Fruit fly (Drosophila melanogaster): ENCODE data around the gene CG34323.

The CG34323 gene

DNA sequence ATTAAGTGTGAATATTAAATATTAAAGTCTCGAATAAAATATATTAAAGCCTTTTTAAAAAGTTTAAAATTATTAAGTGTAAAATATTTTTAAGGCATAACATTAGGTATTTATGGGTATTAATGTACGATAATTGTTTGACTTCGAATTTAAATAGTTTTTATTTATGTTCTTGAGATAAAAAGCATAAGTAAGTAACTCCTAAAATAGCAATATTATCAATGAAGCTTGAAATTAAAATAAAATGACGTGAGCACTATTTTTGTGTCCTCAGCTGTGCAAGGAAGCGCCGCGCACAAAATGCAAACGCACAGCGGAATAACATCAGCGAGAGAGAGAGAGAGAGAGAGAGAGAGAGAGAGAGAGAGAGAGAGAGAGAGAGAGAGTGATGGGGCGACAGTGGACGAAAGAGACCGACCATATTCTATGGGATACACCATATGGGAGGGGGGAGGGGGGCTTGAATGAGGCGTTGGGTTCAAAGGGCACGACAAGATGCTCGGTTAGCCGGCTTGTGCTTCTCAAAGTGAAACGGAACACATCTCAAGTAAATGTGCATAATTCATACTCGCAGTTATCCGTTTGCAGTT, 20.1 kb downstream of the CG34323 start (continued):
- TF ChIP-seq D (optimal IDR thresholded peaks at IDR 0.05) (no peak), D (GFP tag; optimal IDR thresholded peaks at IDR 0.05) (peak; percentile 2), CG3163 (GFP tag; optimal IDR thresholded peaks at IDR 0.05) (no peak), ems (GFP tag; optimal IDR thresholded peaks at IDR 0.05) (no peak), zfh1 (GFP tag; IDR thresholded peaks at IDR 0.05) (no peak), ATbp (GFP tag; optimal IDR thresholded peaks at IDR 0.05) (no peak), Spps (tag; optimal IDR thresholded peaks at IDR 0.05) (peak; percentile 26), Awh (GFP tag; IDR thresholded peaks at IDR 0.05) (no peak), ken (GFP tag; IDR thresholded peaks at IDR 0.05) (no peak), CG7372 (GFP tag; IDR thresholded peaks at IDR 0.05) (no peak), pho (GFP tag; optimal IDR thresholded peaks at IDR 0.05) (no peak), Med (GFP tag) (no peak), CG6175 (GFP tag; IDR thresholded peaks at IDR 0.05) (no peak), dpn (GFP tag; optimal IDR thresholded peaks at IDR 0.05) (no peak), B-H1 (GFP tag; IDR thresholded peaks at IDR 0.05) (no peak), Jarid2 (GFP tag; optimal IDR thresholded peaks at IDR 0.05) (no peak), CG12155 (GFP tag; optimal IDR thresholded peaks at IDR 0.05) (no peak), CG10431 (GFP tag; optimal IDR thresholded peaks at IDR 0.05) (no peak), Ptx1 (GFP tag; IDR thresholded peaks at IDR 0.05) (no peak), CG8089 (GFP tag; optimal IDR thresholded peaks at IDR 0.05) (no peak), CG2116 (GFP tag; optimal IDR thresholded peaks at IDR 0.05) (no peak), Doc3 (GFP tag; IDR thresholded peaks at IDR 0.05; ENCODE audit: partially characterized antibody) (no peak), hb (GFP tag; IDR thresholded peaks at IDR 0.05; ENCODE audit: partially characterized antibody) (no peak), sens-2 (GFP tag; IDR thresholded peaks at IDR 0.05) (no peak), Fer3 (tag; optimal IDR thresholded peaks at IDR 0.05) (no peak), Atf-2 (GFP tag; optimal IDR thresholded peaks at IDR 0.05) (no peak), schlank (tag; optimal IDR thresholded peaks at IDR 0.05) (no peak), CG15269 (tag; optimal IDR thresholded peaks at IDR 0.05) (peak; percentile 17), ttk (GFP tag; IDR thresholded peaks at IDR 0.05) (no peak), Dip2 (GFP tag; IDR thresholded peaks at IDR 0.05) (no peak), CG8359 (GFP tag; optimal IDR thresholded peaks at IDR 0.05; ENCODE audit: borderline replicate concordance) (no peak), ind (GFP tag; optimal IDR thresholded peaks at IDR 0.05) (no peak), CG4854 (GFP tag; optimal IDR thresholded peaks at IDR 0.05) (no peak), CG10147 (GFP tag; optimal IDR thresholded peaks at IDR 0.05) (no peak), NFAT (GFP tag; IDR thresholded peaks at IDR 0.05) (no peak), CG6791 (GFP tag; IDR thresholded peaks at IDR 0.05; ENCODE audit: partially characterized antibody) (no peak), CG18599 (GFP tag; optimal IDR thresholded peaks at IDR 0.05) (no peak), inv (GFP tag; IDR thresholded peaks at IDR 0.05; ENCODE audit: partially characterized antibody) (no peak), Ada2b (GFP tag; IDR thresholded peaks at IDR 0.05) (no peak), MESR4 (GFP tag; optimal IDR thresholded peaks at IDR 0.05) (no peak), YL-1 (GFP tag; optimal IDR thresholded peaks at IDR 0.05) (no peak), Xbp1 (GFP tag; optimal IDR thresholded peaks at IDR 0.05) (no peak), Dad (GFP tag; optimal IDR thresholded peaks at IDR 0.05) (no peak), Vsx1 (GFP tag; optimal IDR thresholded peaks at IDR 0.05) (no peak), CG12942 (GFP tag; optimal IDR thresholded peaks at IDR 0.05) (no peak), CG15601 (tag; optimal IDR thresholded peaks at IDR 0.05) (no peak), Hr39 (optimal IDR thresholded peaks at IDR 0.05) (no peak), CG7556 (GFP tag; optimal IDR thresholded peaks at IDR 0.05) (peak; percentile 40), Lpt (GFP tag; optimal IDR thresholded peaks at IDR 0.05) (no peak), fd3F (GFP tag; optimal IDR thresholded peaks at IDR 0.05) (no peak), CG6683 (GFP tag; optimal IDR thresholded peaks at IDR 0.05) (no peak), Elba2 (GFP tag; optimal IDR thresholded peaks at IDR 0.05) (no peak)

Measured in whole organism, embryonic.